Worm (Caenorhabditis elegans): ENCODE measurements around the gene lido-14.

ce11 chrII:3373875-3374274 is 14.9 kb downstream of the lido-14 start:
- TF ChIP-seq mep-1 (tag; optimal IDR thresholded peaks at IDR 0.05) (no peak), drap-1 (GFP tag; optimal IDR thresholded peaks at IDR 0.05) (no peak), blmp-1 (tag; optimal IDR thresholded peaks at IDR 0.05) (no peak), mls-2 (tag; optimal IDR thresholded peaks at IDR 0.05) (no peak), zip-8 (tag; optimal IDR thresholded peaks at IDR 0.05) (no peak), sem-2 (GFP tag; optimal IDR thresholded peaks at IDR 0.05) (no peak), elt-3 (tag; optimal IDR thresholded peaks at IDR 0.05) (no peak), elt-1 (tag; optimal IDR thresholded peaks at IDR 0.05; ENCODE audit: borderline replicate concordance, insufficient read depth) (no peak), unc-39 (tag; optimal IDR thresholded peaks at IDR 0.05) (no peak), pha-4 (tag; optimal IDR thresholded peaks at IDR 0.05) (no peak), nhr-12 (tag; optimal IDR thresholded peaks at IDR 0.05) (no peak), flh-1 (GFP tag; optimal IDR thresholded peaks at IDR 0.05) (no peak), snpc-4 (tag; optimal IDR thresholded peaks at IDR 0.05) (no peak)

Measured in whole organism, mixed stage, embryonic.